Fruit fly (Drosophila melanogaster) ovary, adult (tissue): Measurements from ENCODE around the gene Edc3.

Source experiments
- CG17801 ChIP-seq: fragments of 200-800 bp; optimal IDR thresholded peaks from 2 replicates; lab custom pipeline; 2019; ENCODE audit warnings: missing biosample characterization, mild to moderate bottlenecking, missing genetic modification characterization, moderate library complexity; ENCODE audit not compliant: partially characterized antibody

Gene Edc3

dm6 chr3L:17491646-17492045, 38.0 kb downstream of the Edc3 start:
- no peak for TF ChIP-seq CG17801 (GFP tag; lab: Kevin White, UChicago)

- no peak for TF ChIP-seq CG17801 (GFP tag; lab: Kevin White, UChicago)
Observed at dm6 chr3L:17488622-17489391, 40.9 kb downstream of the Edc3 start.

dm6 chr3L:17486794-17487726, 42.6 kb downstream of the Edc3 start, which contains the start of gene Oatp74D:
Oatp74D (plus strand) TSS chr3L:17487118.
- TF ChIP-seq CG17801 (GFP tag; lab: Kevin White, UChicago): peak; percentile 67

dm6 chr3L:17486130-17486529, 43.5 kb downstream of the Edc3 start, which contains the start of gene CG6333:
CG6333 (minus strand) TSS chr3L:17486230.
- no peak for TF ChIP-seq CG17801 (GFP tag; lab: Kevin White, UChicago)

- TF ChIP-seq CG17801 (GFP tag; lab: Kevin White, UChicago): no peak
Observed at dm6 chr3L:17485280-17485792, 44.3 kb downstream of the Edc3 start.

- TF ChIP-seq CG17801 (GFP tag; lab: Kevin White, UChicago): no peak
Observed at dm6 chr3L:17478826-17479225, 50.8 kb downstream of the Edc3 start, which contains the start of the genes CG13733 and qjt. CG13733 (minus strand) TSS chr3L:17478926. qjt (plus strand) TSS chr3L:17479096.

dm6 chr3L:17476496-17476895, 53.2 kb downstream of the Edc3 start:
- no peak for TF ChIP-seq CG17801 (GFP tag; lab: Kevin White, UChicago)

dm6 chr3L:17475979-17476393, 53.7 kb downstream of the Edc3 start, which contains the start of gene CG34250:
CG34250 (plus strand) TSS chr3L:17476222.
- peak; percentile 56 for TF ChIP-seq CG17801 (GFP tag; lab: Kevin White, UChicago)
